Worm (Caenorhabditis elegans): Measurements from ENCODE around the gene oac-40.

The oac-40 gene

DNA sequence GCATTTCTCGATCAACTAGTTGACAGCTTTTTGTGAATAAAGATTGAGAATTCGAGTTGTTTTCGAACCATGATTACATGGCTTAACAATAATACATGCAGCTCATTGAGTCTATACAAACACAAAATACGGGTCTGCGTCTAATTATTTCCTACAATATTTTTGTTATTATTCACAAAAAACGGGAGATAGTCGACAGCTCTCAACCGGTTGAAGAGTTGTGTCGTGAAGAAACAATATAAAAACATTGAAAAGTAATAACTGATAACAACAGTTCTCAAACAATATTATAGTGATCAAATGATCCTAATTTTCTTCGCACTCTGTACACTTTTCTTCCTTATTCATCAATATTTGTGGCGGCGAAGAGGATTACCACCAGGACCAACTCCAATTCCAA lies 24.5 kb downstream of the oac-40 start, which contains the start of gene cyp-33B1:
cyp-33B1 (plus strand) TSS at position 301 of the 400 bp plus-strand sequence.
- TF ChIP-seq nhr-10 (tag; optimal IDR thresholded peaks at IDR 0.05): no peak

DNA sequence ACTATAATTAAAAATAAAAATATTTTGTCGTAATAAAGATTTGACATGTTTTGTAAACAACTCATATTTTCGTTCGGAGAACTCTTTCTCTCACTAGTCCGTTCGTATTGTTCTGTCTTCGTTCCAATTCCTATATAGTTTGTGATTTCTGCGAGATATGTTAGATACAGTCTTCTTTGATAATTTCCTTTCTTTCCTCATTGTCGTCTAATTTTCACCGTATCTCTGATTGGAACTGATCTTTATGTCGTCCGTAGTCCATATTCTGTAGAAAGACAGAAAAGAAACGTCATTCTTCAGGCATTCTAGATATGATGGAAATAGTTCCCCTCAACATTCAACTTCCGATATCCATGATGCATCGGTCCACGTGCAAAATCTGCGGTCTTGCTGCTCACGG lies 28.3 kb downstream of the oac-40 start, which contains the start of gene nhr-30:
nhr-30 (plus strand) TSS at position 301 of the 400 bp plus-strand sequence.
- TF ChIP-seq ama-1 (optimal IDR thresholded peaks at IDR 0.05) (no peak), lin-13 (GFP tag; optimal IDR thresholded peaks at IDR 0.05) (no peak), sem-4 (tag; optimal IDR thresholded peaks at IDR 0.05) (no peak), skn-1 (tag; optimal IDR thresholded peaks at IDR 0.05) (no peak)

DNA sequence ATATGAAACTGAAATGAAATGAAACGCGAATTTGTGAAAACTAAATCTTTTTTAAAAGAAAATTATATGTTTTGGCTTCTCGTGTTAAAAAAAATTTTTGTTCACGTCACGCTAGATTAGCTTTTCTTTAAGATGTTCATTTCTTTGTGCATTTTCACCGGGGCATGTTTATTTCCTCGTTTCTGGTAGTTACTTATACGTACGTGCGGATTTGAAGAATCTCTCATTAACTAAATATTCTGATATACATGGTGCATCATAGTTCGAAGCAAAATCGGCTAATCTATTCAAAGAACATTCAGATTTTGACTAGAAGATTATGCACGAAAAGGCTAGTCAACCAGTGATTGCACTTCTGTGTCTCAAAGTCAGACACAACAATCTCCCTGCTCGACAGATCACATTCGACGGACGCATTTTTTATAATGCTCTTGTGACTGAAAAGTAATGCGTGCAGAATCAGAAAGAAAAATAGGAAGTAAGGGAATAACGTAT lies 31.0 kb downstream of the oac-40 start, which contains the start of gene C25E10.17:
C25E10.17 (minus strand) TSS at position 51 of the 495 bp plus-strand sequence.
- TF ChIP-seq nhr-21 (tag; optimal IDR thresholded peaks at IDR 0.05) (peak; percentile 26), egl-27 (tag; optimal IDR thresholded peaks at IDR 0.05) (no peak)

DNA sequence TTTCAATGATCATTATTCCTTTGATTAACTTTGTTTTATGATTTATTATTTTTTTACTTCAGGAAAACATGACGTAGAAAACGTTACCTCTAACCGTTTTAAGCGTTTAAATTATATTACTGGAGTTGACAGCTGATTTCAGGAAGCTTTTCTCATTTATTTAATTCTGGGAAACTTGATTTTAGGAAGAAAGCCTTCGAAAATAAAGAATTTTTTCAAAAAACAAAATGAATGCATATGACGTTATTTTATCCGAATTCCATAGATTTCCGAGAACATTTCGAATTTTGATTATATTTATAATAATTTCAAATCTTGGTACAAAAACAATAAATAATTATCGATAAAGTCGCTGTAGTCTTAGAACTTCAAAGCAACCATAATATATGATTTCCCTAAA lies 32.7 kb downstream of the oac-40 start:
- TF ChIP-seq lsy-2 (tag; optimal IDR thresholded peaks at IDR 0.05) (no peak), nhr-6 (tag; optimal IDR thresholded peaks at IDR 0.05) (no peak), zag-1 (tag; optimal IDR thresholded peaks at IDR 0.05) (no peak), dmd-4 (tag; optimal IDR thresholded peaks at IDR 0.05) (no peak), ama-1 (optimal IDR thresholded peaks at IDR 0.05) (no peak), nhr-21 (tag; optimal IDR thresholded peaks at IDR 0.05) (no peak)

DNA sequence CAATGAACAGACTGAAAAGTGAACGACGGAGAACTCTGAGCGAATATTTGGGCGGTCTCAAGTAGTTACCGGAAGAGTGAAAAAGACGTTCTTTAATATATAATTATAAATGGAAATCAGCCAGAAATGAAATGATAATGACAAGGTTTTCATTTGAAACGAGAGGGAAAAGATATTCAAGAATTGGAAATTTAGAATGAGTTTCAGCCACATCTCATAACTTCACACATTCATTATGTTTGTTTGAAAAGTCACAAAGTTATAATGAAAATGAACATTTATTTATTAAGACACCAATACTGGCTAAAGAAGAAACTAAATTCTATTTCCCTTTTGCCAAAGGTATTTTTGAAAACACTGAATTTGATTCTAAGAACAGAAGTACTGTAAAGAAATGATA lies 34.5 kb downstream of the oac-40 start, which contains the start of gene C25E10.7:
C25E10.7 (minus strand) TSS at position 101 of the 400 bp plus-strand sequence.
- no peak for TF ChIP-seq sma-3 (GFP tag; optimal IDR thresholded peaks at IDR 0.05)
- TF ChIP-seq ztf-11 (tag; optimal IDR thresholded peaks at IDR 0.05): no peak
- TF ChIP-seq lsy-2 (tag; optimal IDR thresholded peaks at IDR 0.05): no peak
- TF ChIP-seq F13H6.1 (tag; optimal IDR thresholded peaks at IDR 0.05): no peak
- no peak for TF ChIP-seq mab-5 (tag; optimal IDR thresholded peaks at IDR 0.05)
- TF ChIP-seq nhr-12 (tag; optimal IDR thresholded peaks at IDR 0.05): no peak
- TF ChIP-seq ztf-4 (tag; optimal IDR thresholded peaks at IDR 0.05): no peak

DNA sequence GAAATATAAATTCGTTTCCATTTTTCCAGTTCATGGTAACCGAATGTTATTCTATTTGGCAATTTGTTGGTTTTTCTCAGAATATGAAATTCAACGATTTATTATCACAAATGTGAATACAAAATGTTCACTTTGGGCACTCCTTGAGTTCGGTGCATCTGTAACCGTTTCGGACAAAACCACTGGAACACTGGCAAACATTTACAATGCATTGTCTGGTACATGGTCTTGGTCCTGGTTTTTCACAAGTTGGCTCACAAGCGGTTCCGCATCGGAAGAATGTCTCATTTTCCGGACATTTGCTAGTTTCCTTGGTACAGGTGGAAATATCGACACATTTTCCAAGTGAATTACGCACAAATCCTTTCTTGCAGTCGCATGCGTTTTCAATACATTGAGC lies 36.7 kb downstream of the oac-40 start:
- no peak for TF ChIP-seq nhr-10 (tag; optimal IDR thresholded peaks at IDR 0.05)
- TF ChIP-seq ama-1 (optimal IDR thresholded peaks at IDR 0.05): no peak
- no peak for TF ChIP-seq lin-11 (tag; optimal IDR thresholded peaks at IDR 0.05)
- no peak for TF ChIP-seq unc-39 (tag; optimal IDR thresholded peaks at IDR 0.05)
- no peak for TF ChIP-seq skn-1 (tag; optimal IDR thresholded peaks at IDR 0.05)
- no peak for TF ChIP-seq ztf-1 (GFP tag; conservative IDR thresholded peaks at IDR 0.05)
- TF ChIP-seq C34F6.9 (tag; optimal IDR thresholded peaks at IDR 0.05): no peak
- TF ChIP-seq unc-55 (GFP tag; optimal IDR thresholded peaks at IDR 0.05): no peak
- no peak for TF ChIP-seq gmeb-1 (tag; optimal IDR thresholded peaks at IDR 0.05)
- TF ChIP-seq ceh-82 (tag; optimal IDR thresholded peaks at IDR 0.05): no peak

DNA sequence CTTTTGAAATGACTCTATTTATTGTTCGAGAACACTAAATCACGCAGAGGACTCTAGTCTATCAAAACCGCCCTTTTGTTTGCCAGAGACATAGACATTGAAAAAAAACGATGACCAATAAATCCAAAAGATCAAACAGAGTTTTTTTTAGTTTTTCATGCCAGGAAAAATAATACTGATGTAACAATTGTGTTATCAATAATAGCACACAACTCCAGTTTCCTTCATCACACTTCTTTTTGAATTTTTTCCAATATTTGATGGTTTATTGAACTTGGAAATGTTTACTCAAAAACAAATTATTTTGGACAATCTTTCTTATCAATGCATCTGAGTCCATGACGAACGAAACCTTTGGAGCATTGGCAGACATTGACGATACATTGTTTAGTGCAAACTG lies 37.4 kb downstream of the oac-40 start, which contains the start of gene C25E10.8:
C25E10.8 (minus strand) TSS at position 101 of the 400 bp plus-strand sequence.
- no peak for TF ChIP-seq nhr-25 (tag; optimal IDR thresholded peaks at IDR 0.05)
- TF ChIP-seq sma-3 (GFP tag; optimal IDR thresholded peaks at IDR 0.05): no peak
- no peak for TF ChIP-seq lin-11 (tag; optimal IDR thresholded peaks at IDR 0.05)
- no peak for TF ChIP-seq R02D3.7 (tag; optimal IDR thresholded peaks at IDR 0.05)
- no peak for TF ChIP-seq skn-1 (tag; optimal IDR thresholded peaks at IDR 0.05)
- TF ChIP-seq elt-1 (tag; optimal IDR thresholded peaks at IDR 0.05): no peak
- no peak for TF ChIP-seq lsy-2 (tag; optimal IDR thresholded peaks at IDR 0.05)
- TF ChIP-seq ceh-82 (tag; optimal IDR thresholded peaks at IDR 0.05): no peak
- TF ChIP-seq nhr-6 (tag; optimal IDR thresholded peaks at IDR 0.05): no peak
- TF ChIP-seq ceh-16 (tag; optimal IDR thresholded peaks at IDR 0.05): no peak
- no peak for TF ChIP-seq dmd-4 (tag; optimal IDR thresholded peaks at IDR 0.05)
- TF ChIP-seq nhr-129 (tag; optimal IDR thresholded peaks at IDR 0.05): no peak
- no peak for TF ChIP-seq nhr-21 (tag; optimal IDR thresholded peaks at IDR 0.05)
- no peak for TF ChIP-seq ztf-11 (tag; optimal IDR thresholded peaks at IDR 0.05)
- TF ChIP-seq nhr-12 (tag; optimal IDR thresholded peaks at IDR 0.05): no peak
- TF ChIP-seq mdl-1 (tag; optimal IDR thresholded peaks at IDR 0.05): no peak
- TF ChIP-seq C34F6.9 (tag; optimal IDR thresholded peaks at IDR 0.05): no peak
- TF ChIP-seq nhr-237 (tag; optimal IDR thresholded peaks at IDR 0.05): no peak
- no peak for TF ChIP-seq sem-4 (tag; optimal IDR thresholded peaks at IDR 0.05)
- no peak for TF ChIP-seq nhr-77 (tag; optimal IDR thresholded peaks at IDR 0.05)
